Fruit fly (Drosophila melanogaster) whole organism, embryonic: ENCODE data around the gene sordd2.

Source experiments
- Abd-B ChIP-seq: fragments of 200-800 bp; sonication (Bioruptor generic); optimal IDR thresholded peaks from 2 replicates; lab custom pipeline; 2018; ENCODE audit warnings: missing biosample characterization, mild to moderate bottlenecking, missing genetic modification characterization, moderate library complexity
- Adf1 ChIP-seq: fragments of 200-800 bp; sonication (Bioruptor generic); IDR thresholded peaks from 2 replicates; pipeline ENCODE4 v1.3.6; 2022; ENCODE audit warnings: missing biosample characterization, missing genetic modification characterization
- Antp ChIP-seq: fragments of 200-800 bp; sonication (Bioruptor generic); optimal IDR thresholded peaks from 3 replicates; lab custom pipeline; 2016; ENCODE audit warnings: missing biosample characterization, missing genetic modification characterization
- Asciz ChIP-seq: fragments of 200-800 bp; sonication (Bioruptor generic); optimal IDR thresholded peaks from 2 replicates; lab custom pipeline; 2017; ENCODE audit warnings: missing biosample characterization, mild to moderate bottlenecking, missing genetic modification characterization, missing genetic modification reagents
- Bdp1 ChIP-seq: fragments of 200-800 bp; sonication (Bioruptor generic); optimal IDR thresholded peaks from 3 replicates; lab custom pipeline; 2016; ENCODE audit warnings: missing biosample characterization, missing genetic modification characterization
- Blimp-1 ChIP-seq: fragments of 200-800 bp; sonication (Bioruptor generic); optimal IDR thresholded peaks from 3 replicates; lab custom pipeline; 2018; ENCODE audit warnings: missing biosample characterization, missing genetic modification characterization, mild to moderate bottlenecking, moderate library complexity, missing genetic modification reagents
- CG12071 ChIP-seq: fragments of 200-800 bp; sonication (Bioruptor generic); optimal IDR thresholded peaks from 3 replicates; lab custom pipeline; 2018; ENCODE audit warnings: missing biosample characterization, mild to moderate bottlenecking, missing genetic modification characterization
- CG12219 ChIP-seq: fragments of 200-800 bp; sonication (Bioruptor generic); optimal IDR thresholded peaks from 3 replicates; lab custom pipeline; 2018; ENCODE audit warnings: missing biosample characterization, mild to moderate bottlenecking, missing genetic modification characterization
- CG13775 ChIP-seq: fragments of 200-800 bp; sonication (Bioruptor generic); optimal IDR thresholded peaks from 3 replicates; lab custom pipeline; 2017; ENCODE audit warnings: missing biosample characterization, mild to moderate bottlenecking, missing genetic modification characterization
- CG14710 ChIP-seq: fragments of 200-800 bp; sonication (Bioruptor generic); optimal IDR thresholded peaks from 3 replicates; lab custom pipeline; 2019; ENCODE audit warnings: missing biosample characterization, mild to moderate bottlenecking, missing genetic modification characterization, moderate library complexity
- CG15011 ChIP-seq: fragments of 200-800 bp; sonication (Bioruptor generic); optimal IDR thresholded peaks from 3 replicates; lab custom pipeline; 2018; ENCODE audit warnings: missing biosample characterization, mild to moderate bottlenecking, missing genetic modification characterization
- CG15073 ChIP-seq: fragments of 200-800 bp; sonication (Bioruptor generic); optimal IDR thresholded peaks from 2 replicates; lab custom pipeline; 2016; ENCODE audit warnings: missing biosample characterization, missing genetic modification characterization
- CG15514 ChIP-seq: fragments of 200-800 bp; sonication (Bioruptor generic); optimal IDR thresholded peaks from 3 replicates; lab custom pipeline; 2017; ENCODE audit warnings: missing biosample characterization, missing genetic modification characterization, mild to moderate bottlenecking, moderate library complexity, missing genetic modification reagents
- CG1602 ChIP-seq: fragments of 200-800 bp; sonication (Bioruptor generic); optimal IDR thresholded peaks from 3 replicates; lab custom pipeline; 2016; ENCODE audit warnings: missing biosample characterization, missing genetic modification characterization
- CG18619 ChIP-seq: fragments of 200-800 bp; sonication (Bioruptor generic); optimal IDR thresholded peaks from 3 replicates; lab custom pipeline; 2017; ENCODE audit warnings: missing biosample characterization, mild to moderate bottlenecking, missing genetic modification characterization
- CG31365 ChIP-seq: fragments of 200-800 bp; sonication (Bioruptor generic); optimal IDR thresholded peaks from 2 replicates; lab custom pipeline; 2018; ENCODE audit warnings: missing biosample characterization, mild to moderate bottlenecking, missing genetic modification characterization
- CG4617 ChIP-seq: fragments of 200-800 bp; sonication (Bioruptor generic); optimal IDR thresholded peaks from 3 replicates; lab custom pipeline; 2016; ENCODE audit warnings: missing biosample characterization, missing genetic modification characterization, borderline replicate concordance
- CG6175 ChIP-seq: fragments of 200-800 bp; sonication (Bioruptor generic); IDR thresholded peaks from 3 replicates; pipeline ENCODE4 v1.3.6; 2022; ENCODE audit warnings: missing biosample characterization, missing genetic modification characterization
- CG6654 ChIP-seq: fragments of 200-800 bp; sonication (Bioruptor generic); optimal IDR thresholded peaks from 2 replicates; lab custom pipeline; 2017; ENCODE audit warnings: missing biosample characterization, mild to moderate bottlenecking, missing genetic modification characterization
- CG7839 ChIP-seq: fragments of 200-800 bp; sonication (Bioruptor generic); optimal IDR thresholded peaks from 3 replicates; lab custom pipeline; 2018; ENCODE audit warnings: missing biosample characterization, mild to moderate bottlenecking, missing genetic modification characterization, moderate library complexity
- CG8765 ChIP-seq: fragments of 200-800 bp; sonication (Bioruptor generic); IDR thresholded peaks from 2 replicates; pipeline ENCODE4 v1.3.6; 2022; ENCODE audit warnings: missing biosample characterization, missing genetic modification characterization
- CG8924 ChIP-seq: fragments of 200-800 bp; optimal IDR thresholded peaks from 3 replicates; lab custom pipeline; 2019; ENCODE audit warnings: missing biosample characterization, mild to moderate bottlenecking, missing genetic modification characterization, moderate library complexity
- CG9797 ChIP-seq: fragments of 200-800 bp; sonication (Bioruptor generic); optimal IDR thresholded peaks from 3 replicates; lab custom pipeline; 2018; ENCODE audit warnings: missing biosample characterization, mild to moderate bottlenecking, missing genetic modification characterization
- Doc3 ChIP-seq: fragments of 200-800 bp; sonication (Bioruptor generic); IDR thresholded peaks from 3 replicates; pipeline ENCODE4 v1.3.6; 2022; ENCODE audit warnings: missing biosample characterization, missing genetic modification characterization; ENCODE audit not compliant: partially characterized antibody
- Fer1 ChIP-seq: fragments of 200-800 bp; sonication (Bioruptor generic); optimal IDR thresholded peaks from 2 replicates; lab custom pipeline; 2017; ENCODE audit warnings: missing biosample characterization, mild to moderate bottlenecking, missing genetic modification characterization
- HLH4C ChIP-seq: fragments of 200-800 bp; sonication (Bioruptor generic); IDR thresholded peaks from 3 replicates; pipeline ENCODE4 v1.3.6; 2022; ENCODE audit warnings: missing biosample characterization, missing genetic modification characterization; ENCODE audit not compliant: partially characterized antibody
- Med ChIP-seq: fragments of 200-800 bp; sonication (Bioruptor generic); peaks from one replicate; lab custom pipeline; 2016; ENCODE audit warnings: missing biosample characterization, missing genetic modification characterization, mild to moderate bottlenecking, inconsistent platforms, moderate library complexity
- NC2β ChIP-seq: fragments of 200-800 bp; sonication (Bioruptor generic); optimal IDR thresholded peaks from 2 replicates; lab custom pipeline; 2016; ENCODE audit warnings: missing biosample characterization, missing genetic modification characterization
- Ptx1 ChIP-seq: fragments of 200-800 bp; sonication (Bioruptor generic); IDR thresholded peaks from 2 replicates; pipeline ENCODE4 v1.3.6; 2022; ENCODE audit warnings: missing biosample characterization, missing genetic modification characterization
- danr ChIP-seq: fragments of 200-800 bp; sonication (Bioruptor generic); IDR thresholded peaks from 2 replicates; pipeline ENCODE4 v1.3.6; 2022; ENCODE audit warnings: missing biosample characterization, missing genetic modification characterization
- fd96Cb ChIP-seq: fragments of 200-800 bp; sonication (Bioruptor generic); optimal IDR thresholded peaks from 2 replicates; lab custom pipeline; 2018; ENCODE audit warnings: missing biosample characterization, mild to moderate bottlenecking, missing genetic modification characterization, moderate library complexity
- onecut ChIP-seq: fragments of 200-800 bp; sonication (Bioruptor generic); IDR thresholded peaks from 2 replicates; pipeline ENCODE4 v1.3.6; 2022; ENCODE audit warnings: missing biosample characterization, missing genetic modification characterization
- otp ChIP-seq: fragments of 200-800 bp; sonication (Bioruptor generic); IDR thresholded peaks from 3 replicates; pipeline ENCODE4, ENCODE4 v1.3.6; 2022; ENCODE audit warnings: missing biosample characterization, missing genetic modification characterization
- pb ChIP-seq: fragments of 200-800 bp; sonication (Bioruptor generic); optimal IDR thresholded peaks from 3 replicates; lab custom pipeline; 2016; ENCODE audit warnings: missing biosample characterization, missing genetic modification characterization
- prd ChIP-seq, 3 experiments: fragments of >200 bp in 2 of 3; fragments of 200-800 bp in 1 of 3; sonication (Bioruptor generic) in 1 of 3; optimal IDR thresholded peaks in 2 of 3; IDR thresholded peaks in 1 of 3; 2 replicates in 2 of 3; 3 replicates in 1 of 3; pipeline versions ENCODE4 v1.3.6 to Lab custom; 2017 to 2022; ENCODE audit warnings: missing biosample characterization in 1 of 3, missing genetic modification characterization in 1 of 3
- repo ChIP-seq: fragments of 200-800 bp; sonication (Bioruptor generic); optimal IDR thresholded peaks from 2 replicates; lab custom pipeline; 2016; ENCODE audit warnings: missing biosample characterization, missing genetic modification characterization
- shn ChIP-seq: fragments of 200-800 bp; sonication (Bioruptor generic); optimal IDR thresholded peaks from 3 replicates; lab custom pipeline; 2016; ENCODE audit warnings: missing biosample characterization, missing genetic modification characterization
- trh ChIP-seq: fragments of 200-800 bp; sonication (Bioruptor generic); optimal IDR thresholded peaks from 2 replicates; lab custom pipeline; 2016; ENCODE audit warnings: missing biosample characterization, missing genetic modification characterization
- vfl ChIP-seq: fragments of 200-800 bp; sonication (Bioruptor generic); optimal IDR thresholded peaks from 2 replicates; lab custom pipeline; 2016; ENCODE audit warnings: missing biosample characterization, missing genetic modification characterization

sordd2 gene

dm6 chrX:15760447-15761297, 38.3 kb downstream of the sordd2 start, which contains the start of the genes Graf and mRpL3 (continued):
- TF ChIP-seq HLH4C (GFP tag; lab: Robert Waterston, UW) (peak; percentile 91), CG12219 (no peak), CG18619 (GFP tag; lab: Kevin White, UChicago) (no peak), fd96Cb (tag; lab: Kevin White, UChicago) (no peak), danr (GFP tag; lab: Robert Waterston, UW) (no peak), CG9797 (no peak), Doc3 (peak; percentile 80), CG31365 (no peak), CG13775 (GFP tag; lab: Kevin White, UChicago) (peak; percentile 5), prd (optimal IDR thresholded peaks at IDR 0.05; lab: Kevin White, UChicago) (no peak), prd (GFP tag; IDR thresholded peaks at IDR 0.05; lab: Robert Waterston, UW) (no peak), CG6654 (GFP tag; lab: Kevin White, UChicago) (no peak), onecut (GFP tag; lab: Robert Waterston, UW) (no peak), vfl (GFP tag; lab: Kevin White, UChicago) (no peak), Bdp1 (GFP tag; lab: Kevin White, UChicago) (no peak), trh (GFP tag; lab: Kevin White, UChicago) (no peak), Ptx1 (no peak), Adf1 (GFP tag; lab: Robert Waterston, UW) (no peak), CG15073 (GFP tag; lab: Kevin White, UChicago) (no peak), Abd-B (GFP tag; lab: Kevin White, UChicago) (no peak), CG8924 (peak; percentile 30), NC2β (GFP tag; lab: Kevin White, UChicago) (no peak), CG15011 (GFP tag; lab: Kevin White, UChicago) (no peak), repo (GFP tag; lab: Kevin White, UChicago) (no peak), CG6175 (GFP tag; lab: Robert Waterston, UW) (no peak), CG4617 (GFP tag; lab: Kevin White, UChicago) (no peak), CG1602 (GFP tag; lab: Kevin White, UChicago) (no peak), Med (GFP tag; lab: Kevin White, UChicago) (peak; percentile 48), CG12071 (GFP tag; lab: Kevin White, UChicago) (no peak), otp (GFP tag; lab: Robert Waterston, UW) (no peak), CG14710 (tag; lab: Kevin White, UChicago) (peak; percentile 41), CG15514 (peak; percentile 19), shn (GFP tag; lab: Kevin White, UChicago) (no peak), CG7839 (no peak), Antp (GFP tag; lab: Kevin White, UChicago) (no peak), pb (GFP tag; lab: Kevin White, UChicago) (no peak), Fer1 (GFP tag; lab: Kevin White, UChicago) (no peak), Blimp-1 (GFP tag; lab: Kevin White, UChicago) (no peak), Asciz (GFP tag; lab: Kevin White, UChicago) (no peak), CG8765 (GFP tag; lab: Robert Waterston, UW) (no peak)
